Worm (Caenorhabditis elegans): ENCODE data around the gene F36H1.12.

Gene F36H1.12

DNA sequence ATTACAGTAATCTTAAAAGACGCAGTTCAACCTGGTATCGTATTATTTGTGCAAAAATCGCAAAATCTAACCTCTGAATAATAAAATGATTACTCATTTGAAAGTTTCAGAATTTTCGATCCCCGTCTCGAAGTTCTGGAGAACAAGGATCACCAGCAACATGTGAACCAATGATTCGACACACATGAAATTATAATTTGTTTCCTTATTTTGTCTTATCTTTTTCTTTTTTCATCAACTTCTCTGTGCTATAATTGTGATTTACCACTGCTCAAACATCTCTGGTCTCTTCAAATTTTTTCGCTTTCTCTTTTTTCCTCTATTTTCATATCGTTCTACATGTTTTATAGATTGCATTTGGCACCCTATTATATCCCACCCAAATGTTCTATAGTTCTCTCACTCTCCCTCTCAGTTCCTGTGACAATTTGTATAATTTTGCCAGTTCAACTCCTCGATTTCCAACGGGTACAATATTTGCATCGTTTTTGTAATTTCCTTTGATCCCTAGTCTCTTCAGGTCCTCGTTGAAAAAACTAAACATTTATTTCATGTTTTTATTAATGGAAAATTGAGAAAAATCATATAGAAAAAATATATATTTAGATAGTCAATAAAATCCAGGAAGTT lies 9.6 kb upstream of the F36H1.12 start:
- TF ChIP-seq nhr-20 (tag; optimal IDR thresholded peaks at IDR 0.05) (peak; percentile 7), xbp-1 (tag; optimal IDR thresholded peaks at IDR 0.05) (no peak), snu-23 (GFP tag; optimal IDR thresholded peaks at IDR 0.05) (peak; percentile 18), nhr-11 (tag; optimal IDR thresholded peaks at IDR 0.05) (peak; percentile 2), pag-3 (tag; optimal IDR thresholded peaks at IDR 0.05; ENCODE audit: borderline replicate concordance, insufficient read depth) (no peak), mdl-1 (tag; optimal IDR thresholded peaks at IDR 0.05) (no peak), rnt-1 (tag; optimal IDR thresholded peaks at IDR 0.05) (peak; percentile 35), nhr-77 (tag; optimal IDR thresholded peaks at IDR 0.05) (no peak), lin-35 (GFP tag; optimal IDR thresholded peaks at IDR 0.05) (no peak), ceh-88 (GFP tag; IDR thresholded peaks at IDR 0.05) (no peak), pqm-1 (tag; optimal IDR thresholded peaks at IDR 0.05) (no peak), ces-1 (GFP tag; optimal IDR thresholded peaks at IDR 0.05) (no peak), unc-130 (tag; optimal IDR thresholded peaks at IDR 0.05) (no peak), nhr-47 (tag; optimal IDR thresholded peaks at IDR 0.05) (no peak), pax-3 (tag; optimal IDR thresholded peaks at IDR 0.05) (no peak), elt-2 (tag; optimal IDR thresholded peaks at IDR 0.05) (no peak), nhr-76 (tag; optimal IDR thresholded peaks at IDR 0.05) (no peak), aly-2 (tag; optimal IDR thresholded peaks at IDR 0.05) (no peak), lin-39 (tag; optimal IDR thresholded peaks at IDR 0.05) (no peak), efl-1 (optimal IDR thresholded peaks at IDR 0.05) (no peak), efl-1 (GFP tag; optimal IDR thresholded peaks at IDR 0.05 in 1 of 2) (peak in 1 of 2 experiments; percentile 14), hlh-17 (GFP tag; optimal IDR thresholded peaks at IDR 0.05; ENCODE audit: borderline replicate concordance) (no peak), unc-30 (tag; optimal IDR thresholded peaks at IDR 0.05) (no peak), grh-1 (GFP tag; IDR thresholded peaks at IDR 0.05) (no peak), nhr-28 (tag; optimal IDR thresholded peaks at IDR 0.05) (no peak), aha-1 (tag; optimal IDR thresholded peaks at IDR 0.05) (no peak), alr-1 (tag; optimal IDR thresholded peaks at IDR 0.05; ENCODE audit: borderline replicate concordance) (no peak), fkh-10 (GFP tag; optimal IDR thresholded peaks at IDR 0.05) (no peak), sup-37 (GFP tag; optimal IDR thresholded peaks at IDR 0.05) (no peak), lsy-2 (tag; optimal IDR thresholded peaks at IDR 0.05) (peak; percentile 43 to 47), dpl-1 (GFP tag; optimal IDR thresholded peaks at IDR 0.05) (no peak), isw-1 (GFP tag; IDR thresholded peaks at IDR 0.05) (no peak), egl-13 (tag; optimal IDR thresholded peaks at IDR 0.05) (no peak), nhr-90 (tag; optimal IDR thresholded peaks at IDR 0.05; ENCODE audit: poor library complexity) (no peak), snpc-4 (tag; optimal IDR thresholded peaks at IDR 0.05) (no peak), ztf-4 (tag; optimal IDR thresholded peaks at IDR 0.05) (peak; percentile 35), ceh-8 (GFP tag; optimal IDR thresholded peaks at IDR 0.05) (no peak), C04F5.9 (tag; optimal IDR thresholded peaks at IDR 0.05) (no peak), efl-3 (GFP tag; optimal IDR thresholded peaks at IDR 0.05) (no peak), nhr-71 (tag; optimal IDR thresholded peaks at IDR 0.05) (peak; percentile 70), nhr-19 (GFP tag; conservative IDR thresholded peaks at IDR 0.05) (peak; percentile 28; the same call in 1 of the 2 replicates), tlp-1 (tag; optimal IDR thresholded peaks at IDR 0.05) (no peak), swsn-7 (tag; optimal IDR thresholded peaks at IDR 0.05) (peak; percentile 17), ceh-90 (tag; optimal IDR thresholded peaks at IDR 0.05) (no peak), nhr-85 (tag) (no peak), F16B12.6 (tag; optimal IDR thresholded peaks at IDR 0.05) (no peak), zag-1 (tag; optimal IDR thresholded peaks at IDR 0.05) (no peak), hlh-4 (tag; optimal IDR thresholded peaks at IDR 0.05) (no peak), zip-4 (GFP tag; optimal IDR thresholded peaks at IDR 0.05) (no peak)
